Fruit fly (Drosophila melanogaster) whole organism, prepupa: ENCODE results near the gene CG11980.

Experiments used
- Blimp-1 ChIP-seq: fragments of 200-800 bp; sonication (Bioruptor generic); optimal IDR thresholded peaks from 3 replicates; lab custom pipeline; 2017; ENCODE audit warnings: missing biosample characterization, missing genetic modification characterization, mild to moderate bottlenecking, moderate library complexity, missing genetic modification reagents
- CG10669 ChIP-seq: fragments of 200-800 bp; sonication (Bioruptor generic); optimal IDR thresholded peaks from 3 replicates; lab custom pipeline; 2018; ENCODE audit warnings: missing biosample characterization, mild to moderate bottlenecking, missing genetic modification characterization, moderate library complexity
- CG11294 ChIP-seq: fragments of 200-800 bp; sonication (Bioruptor generic); IDR thresholded peaks from 2 replicates; pipeline ENCODE4 v1.3.6; 2022; ENCODE audit warnings: missing biosample characterization, missing genetic modification characterization
- CG11762 ChIP-seq: fragments of 200-800 bp; sonication (Bioruptor generic); optimal IDR thresholded peaks from 3 replicates; lab custom pipeline; 2016; ENCODE audit warnings: missing biosample characterization, missing genetic modification characterization; ENCODE audit not compliant: insufficient read depth
- CG11902 ChIP-seq: fragments of 200-800 bp; sonication (Bioruptor generic); optimal IDR thresholded peaks from 3 replicates; lab custom pipeline; 2016; ENCODE audit warnings: missing biosample characterization, missing genetic modification characterization
- CG15336 ChIP-seq: fragments of 200-800 bp; sonication (Bioruptor generic); IDR thresholded peaks from 2 replicates; pipeline ENCODE4 v1.3.6; 2022; ENCODE audit warnings: missing biosample characterization, missing genetic modification characterization
- CG1621 ChIP-seq: fragments of 200-800 bp; sonication (Bioruptor generic); optimal IDR thresholded peaks from 3 replicates; lab custom pipeline; 2018; ENCODE audit warnings: missing biosample characterization, mild to moderate bottlenecking, missing genetic modification characterization
- CG16779 ChIP-seq: fragments of 200-800 bp; sonication (Bioruptor generic); optimal IDR thresholded peaks from 3 replicates; lab custom pipeline; 2017; ENCODE audit warnings: missing biosample characterization, mild to moderate bottlenecking, missing genetic modification characterization
- CG3032 ChIP-seq: fragments of 200-800 bp; optimal IDR thresholded peaks from 2 replicates; lab custom pipeline; 2019; ENCODE audit warnings: missing biosample characterization, mild to moderate bottlenecking, missing genetic modification characterization, moderate library complexity
- CG31627 ChIP-seq: fragments of 200-800 bp; sonication (Bioruptor generic); optimal IDR thresholded peaks from 3 replicates; lab custom pipeline; 2016; ENCODE audit warnings: missing biosample characterization, missing genetic modification characterization
- CG32006 ChIP-seq: fragments of 200-800 bp; sonication (Bioruptor generic); optimal IDR thresholded peaks from 3 replicates; lab custom pipeline; 2017; ENCODE audit warnings: missing biosample characterization, mild to moderate bottlenecking, missing genetic modification characterization
- CG34406 ChIP-seq: fragments of 200-800 bp; sonication (Bioruptor generic); optimal IDR thresholded peaks from 3 replicates; lab custom pipeline; 2016; ENCODE audit warnings: missing biosample characterization, missing genetic modification characterization
- CG3919 ChIP-seq: fragments of 200-800 bp; sonication (Bioruptor generic); optimal IDR thresholded peaks from 3 replicates; lab custom pipeline; 2016; ENCODE audit warnings: missing biosample characterization, missing genetic modification characterization
- CG6163 ChIP-seq: fragments of 200-800 bp; sonication (Bioruptor generic); IDR thresholded peaks from 3 replicates; pipeline ENCODE4 v1.3.6; 2022; ENCODE audit warnings: missing biosample characterization, missing genetic modification characterization
- CG6276 ChIP-seq: fragments of 200-800 bp; sonication (Bioruptor generic); optimal IDR thresholded peaks from 2 replicates; lab custom pipeline; 2017; ENCODE audit warnings: missing biosample characterization, mild to moderate bottlenecking, missing genetic modification characterization
- CG6792 ChIP-seq: fragments of 200-800 bp; sonication (Bioruptor generic); optimal IDR thresholded peaks from 3 replicates; lab custom pipeline; 2016; ENCODE audit warnings: missing biosample characterization, missing genetic modification characterization
- CG7368 ChIP-seq: fragments of 200-800 bp; sonication (Bioruptor generic); optimal IDR thresholded peaks from 3 replicates; lab custom pipeline; 2016; ENCODE audit warnings: missing biosample characterization, missing genetic modification characterization
- CG8319 ChIP-seq: fragments of 200-800 bp; sonication (Bioruptor generic); optimal IDR thresholded peaks from 3 replicates; lab custom pipeline; 2016; ENCODE audit warnings: missing biosample characterization, missing genetic modification characterization
- CG8632 ChIP-seq: fragments of 200-800 bp; sonication (Bioruptor generic); optimal IDR thresholded peaks from 3 replicates; lab custom pipeline; 2016; ENCODE audit warnings: missing biosample characterization, missing genetic modification characterization
- CG9139 ChIP-seq: fragments of 200-800 bp; sonication (Bioruptor generic); optimal IDR thresholded peaks from 3 replicates; lab custom pipeline; 2017; ENCODE audit warnings: missing biosample characterization, mild to moderate bottlenecking, missing genetic modification characterization
- Eip75B ChIP-seq: fragments of 200-800 bp; sonication (Bioruptor generic); optimal IDR thresholded peaks from 3 replicates; lab custom pipeline; 2016; ENCODE audit warnings: missing biosample characterization, missing genetic modification characterization
- Eip78C ChIP-seq: fragments of 200-800 bp; sonication (Bioruptor generic); peaks from one replicate; lab custom pipeline; 2016; ENCODE audit warnings: missing biosample characterization, missing genetic modification characterization
- Eip93F ChIP-seq: fragments of 200-800 bp; sonication (Bioruptor generic); optimal IDR thresholded peaks from 2 replicates; lab custom pipeline; 2016; ENCODE audit warnings: missing biosample characterization, mild to moderate bottlenecking, missing genetic modification characterization
- Ets21C ChIP-seq: fragments of 200-800 bp; sonication (Bioruptor generic); optimal IDR thresholded peaks from 3 replicates; lab custom pipeline; 2016; ENCODE audit warnings: missing biosample characterization, missing genetic modification characterization
- Ets96B ChIP-seq: fragments of 200-800 bp; optimal IDR thresholded peaks from 2 replicates; lab custom pipeline; 2019; ENCODE audit warnings: missing biosample characterization, mild to moderate bottlenecking, missing genetic modification characterization, moderate library complexity
- Gug ChIP-seq: fragments of 200-800 bp; sonication (Bioruptor generic); IDR thresholded peaks from 2 replicates; pipeline ENCODE4 v1.3.6; 2022; ENCODE audit warnings: missing biosample characterization, missing genetic modification characterization
- Hr39 ChIP-seq: fragments of 200-800 bp; sonication (Bioruptor generic); optimal IDR thresholded peaks from 2 replicates; lab custom pipeline; 2016; ENCODE audit warnings: missing biosample characterization, missing genetic modification characterization
- Hr4 ChIP-seq: fragments of 200-800 bp; sonication (Bioruptor generic); optimal IDR thresholded peaks from 3 replicates; lab custom pipeline; 2016; ENCODE audit warnings: missing biosample characterization, missing genetic modification characterization
- Lpt ChIP-seq: fragments of 200-800 bp; sonication (Bioruptor generic); optimal IDR thresholded peaks from 3 replicates; lab custom pipeline; 2016; ENCODE audit warnings: missing biosample characterization, missing genetic modification characterization
- Met ChIP-seq: fragments of 200-800 bp; sonication (Bioruptor generic); optimal IDR thresholded peaks from 3 replicates; lab custom pipeline; 2016; ENCODE audit warnings: missing biosample characterization, missing genetic modification characterization
- OdsH ChIP-seq: fragments of 200-800 bp; sonication (Bioruptor generic); optimal IDR thresholded peaks from 3 replicates; lab custom pipeline; 2016; ENCODE audit warnings: missing biosample characterization, missing genetic modification characterization
- Smox ChIP-seq: fragments of 200-800 bp; sonication (Bioruptor generic); optimal IDR thresholded peaks from 3 replicates; lab custom pipeline; 2016; ENCODE audit warnings: missing biosample characterization, missing genetic modification characterization
- Sox102F ChIP-seq: fragments of 200-800 bp; sonication (Bioruptor generic); optimal IDR thresholded peaks from 2 replicates; lab custom pipeline; 2016; ENCODE audit warnings: missing biosample characterization, mild to moderate bottlenecking, missing genetic modification characterization
- Sox14 ChIP-seq: fragments of 200-800 bp; sonication (Bioruptor generic); optimal IDR thresholded peaks from 3 replicates; lab custom pipeline; 2016; ENCODE audit warnings: missing biosample characterization, missing genetic modification characterization
- achi ChIP-seq: fragments of 200-800 bp; sonication (Bioruptor generic); optimal IDR thresholded peaks from 3 replicates; lab custom pipeline; 2016; ENCODE audit warnings: missing biosample characterization, missing genetic modification characterization
- acj6 ChIP-seq: fragments of 200-800 bp; sonication (Bioruptor generic); optimal IDR thresholded peaks from 3 replicates; lab custom pipeline; 2016; ENCODE audit warnings: missing biosample characterization, missing genetic modification characterization
- cyc ChIP-seq: fragments of 200-800 bp; sonication (Bioruptor generic); optimal IDR thresholded peaks from 3 replicates; lab custom pipeline; 2016; ENCODE audit warnings: missing biosample characterization, missing genetic modification characterization
- dac ChIP-seq: fragments of 200-800 bp; sonication (Bioruptor generic); optimal IDR thresholded peaks from 2 replicates; lab custom pipeline; 2017; ENCODE audit warnings: missing biosample characterization, mild to moderate bottlenecking, missing genetic modification characterization
- dsx ChIP-seq: fragments of 200-800 bp; optimal IDR thresholded peaks from 3 replicates; lab custom pipeline; 2019; ENCODE audit warnings: missing biosample characterization, mild to moderate bottlenecking, missing genetic modification characterization, moderate library complexity; ENCODE audit not compliant: poor library complexity, severe bottlenecking
- eg ChIP-seq: fragments of 200-800 bp; sonication (Bioruptor generic); IDR thresholded peaks from 3 replicates; pipeline ENCODE4 v1.3.6; 2022; ENCODE audit warnings: missing biosample characterization, missing genetic modification characterization
- esn ChIP-seq: fragments of 200-800 bp; sonication (Bioruptor generic); optimal IDR thresholded peaks from 2 replicates; lab custom pipeline; 2016; ENCODE audit warnings: missing biosample characterization, mild to moderate bottlenecking, missing genetic modification characterization, moderate library complexity
- fd59A ChIP-seq: fragments of 200-800 bp; sonication (Bioruptor generic); optimal IDR thresholded peaks from 2 replicates; lab custom pipeline; 2017; ENCODE audit warnings: missing biosample characterization, mild to moderate bottlenecking, missing genetic modification characterization, missing genetic modification reagents
- fd85E ChIP-seq: fragments of 200-800 bp; sonication (Bioruptor generic); optimal IDR thresholded peaks from 3 replicates; lab custom pipeline; 2016; ENCODE audit warnings: missing biosample characterization, missing genetic modification characterization
- fkh ChIP-seq: fragments of 200-800 bp; sonication (Bioruptor generic); optimal IDR thresholded peaks from 3 replicates; lab custom pipeline; 2017; ENCODE audit warnings: missing biosample characterization, mild to moderate bottlenecking, missing genetic modification characterization, moderate library complexity
- lz ChIP-seq: fragments of 200-800 bp; sonication (Bioruptor generic); optimal IDR thresholded peaks from 3 replicates; lab custom pipeline; 2016; ENCODE audit warnings: missing biosample characterization, missing genetic modification characterization
- net ChIP-seq: fragments of 200-800 bp; sonication (Bioruptor generic); optimal IDR thresholded peaks from 3 replicates; lab custom pipeline; 2016; ENCODE audit warnings: missing biosample characterization, missing genetic modification characterization
- pdm3 ChIP-seq: fragments of 200-800 bp; sonication (Bioruptor generic); optimal IDR thresholded peaks from 3 replicates; lab custom pipeline; 2016; ENCODE audit warnings: missing biosample characterization, missing genetic modification characterization
- salr ChIP-seq, 2 experiments: fragments of 200-800 bp; sonication (Bioruptor generic); optimal IDR thresholded peaks; 3 replicates each; lab custom pipeline; 2016 to 2018; ENCODE audit warnings: missing biosample characterization in 2 of 2, missing genetic modification characterization in 2 of 2, mild to moderate bottlenecking in 1 of 2
- spab ChIP-seq: fragments of 200-800 bp; sonication (Bioruptor generic); optimal IDR thresholded peaks from 2 replicates; lab custom pipeline; 2017; ENCODE audit warnings: missing biosample characterization, mild to moderate bottlenecking, missing genetic modification characterization, missing genetic modification reagents
- ss ChIP-seq, 2 experiments: fragments of 200-800 bp; sonication (Bioruptor generic); optimal IDR thresholded peaks; 2 replicates in 1 of 2; 3 replicates in 1 of 2; lab custom pipeline; 2017 to 2018; ENCODE audit warnings: mild to moderate bottlenecking in 2 of 2, missing biosample characterization in 2 of 2, missing genetic modification characterization in 2 of 2, moderate library complexity in 1 of 2
- svp ChIP-seq: fragments of 200-800 bp; sonication (Bioruptor generic); peaks from one replicate; lab custom pipeline; 2016; ENCODE audit warnings: missing biosample characterization, missing genetic modification characterization
- topi ChIP-seq: fragments of 200-800 bp; sonication (Bioruptor generic); optimal IDR thresholded peaks from 3 replicates; lab custom pipeline; 2016; ENCODE audit warnings: missing biosample characterization, missing genetic modification characterization
- vri ChIP-seq: fragments of 200-800 bp; sonication (Bioruptor generic); optimal IDR thresholded peaks from 3 replicates; lab custom pipeline; 2016; ENCODE audit warnings: missing biosample characterization, mild to moderate bottlenecking, missing genetic modification characterization

The CG11980 gene

dm6 chr3R:8968837-8969236 lies 35.0 kb upstream of the CG11980 start:
- TF ChIP-seq Hr39 (GFP tag; lab: Kevin White, UChicago) (peak; percentile 69), CG11762 (GFP tag; lab: Kevin White, UChicago) (peak; percentile 34), salr (GFP tag; optimal IDR thresholded peaks at IDR 0.05; lab: Kevin White, UChicago) (no peak), CG8632 (GFP tag; lab: Kevin White, UChicago) (peak; percentile 63), dsx (no peak), Hr4 (no peak), Sox14 (GFP tag; lab: Kevin White, UChicago) (peak; percentile 63), Eip78C (GFP tag; lab: Kevin White, UChicago) (peak; percentile 91), cyc (GFP tag; lab: Kevin White, UChicago) (peak; percentile 74), Eip93F (peak; percentile 60), lz (GFP tag; lab: Kevin White, UChicago) (peak; percentile 73), ss (GFP tag; optimal IDR thresholded peaks at IDR 0.05; lab: Kevin White, UChicago) (no peak), Blimp-1 (GFP tag; lab: Kevin White, UChicago) (no peak), CG32006 (GFP tag; lab: Kevin White, UChicago) (peak; percentile 27), vri (GFP tag; lab: Kevin White, UChicago) (peak; percentile 28), fkh (GFP tag; lab: Kevin White, UChicago) (no peak), CG15336 (no peak), Gug (GFP tag; lab: Robert Waterston, UW) (no peak), CG31627 (peak; percentile 72), Met (peak; percentile 87), pdm3 (GFP tag; lab: Kevin White, UChicago) (peak; percentile 67), CG16779 (tag; lab: Kevin White, UChicago) (no peak), Smox (GFP tag; lab: Kevin White, UChicago) (peak; percentile 83), CG6276 (GFP tag; lab: Kevin White, UChicago) (no peak), CG34406 (GFP tag; lab: Kevin White, UChicago) (peak; percentile 66), CG11294 (GFP tag; lab: Robert Waterston, UW) (no peak), CG8319 (GFP tag; lab: Kevin White, UChicago) (peak; percentile 27), Ets21C (GFP tag; lab: Kevin White, UChicago) (peak; percentile 58), dac (GFP tag; lab: Kevin White, UChicago) (no peak), achi (peak; percentile 52), CG10669 (GFP tag; lab: Kevin White, UChicago) (peak; percentile 31), net (peak; percentile 13), topi (peak; percentile 78), esn (GFP tag; lab: Kevin White, UChicago) (peak; percentile 86), OdsH (GFP tag; lab: Kevin White, UChicago) (peak; percentile 61), fd85E (peak; percentile 10), CG1621 (tag; lab: Kevin White, UChicago) (no peak), Eip75B (GFP tag; lab: Kevin White, UChicago) (peak; percentile 78), spab (GFP tag; lab: Kevin White, UChicago) (peak; percentile 11), CG9139 (no peak), svp (GFP tag; lab: Kevin White, UChicago) (peak; percentile 91), CG6163 (GFP tag; lab: Robert Waterston, UW) (no peak; the same call in 2 of the 3 replicates), acj6 (GFP tag; lab: Kevin White, UChicago) (peak; percentile 63), CG3919 (GFP tag; lab: Kevin White, UChicago) (peak; percentile 60), Sox102F (peak; percentile 79), eg (no peak), CG6792 (peak; percentile 63), CG11902 (GFP tag; lab: Kevin White, UChicago) (peak; percentile 19), Lpt (no peak), CG3032 (tag; lab: Kevin White, UChicago) (peak; percentile 38), Ets96B (peak; percentile 48), fd59A (GFP tag; lab: Kevin White, UChicago) (peak; percentile 14), CG7368 (GFP tag; lab: Kevin White, UChicago) (peak; percentile 10)
